Fruit fly (Drosophila melanogaster) whole organism, prepupa: ENCODE data around the gene Cse1.
A peak's percentile ranks its signal among the peaks of the same experiment; 100 is the strongest.

Source experiments
- Blimp-1 ChIP-seq: fragments of 200-800 bp; sonication (Bioruptor generic); optimal IDR thresholded peaks from 3 replicates; lab custom pipeline; 2017; ENCODE audit warnings: missing biosample characterization, missing genetic modification characterization, mild to moderate bottlenecking, moderate library complexity, missing genetic modification reagents
- CG10631 ChIP-seq: fragments of 200-800 bp; sonication (Bioruptor generic); optimal IDR thresholded peaks from 2 replicates; lab custom pipeline; 2016; ENCODE audit warnings: missing biosample characterization, missing genetic modification characterization
- CG10669 ChIP-seq: fragments of 200-800 bp; sonication (Bioruptor generic); optimal IDR thresholded peaks from 3 replicates; lab custom pipeline; 2018; ENCODE audit warnings: missing biosample characterization, mild to moderate bottlenecking, missing genetic modification characterization, moderate library complexity
- CG11294 ChIP-seq: fragments of 200-800 bp; sonication (Bioruptor generic); IDR thresholded peaks from 2 replicates; pipeline ENCODE4 v1.3.6; 2022; ENCODE audit warnings: missing biosample characterization, missing genetic modification characterization
- CG11762 ChIP-seq: fragments of 200-800 bp; sonication (Bioruptor generic); optimal IDR thresholded peaks from 3 replicates; lab custom pipeline; 2016; ENCODE audit warnings: missing biosample characterization, missing genetic modification characterization; ENCODE audit not compliant: insufficient read depth
- CG11902 ChIP-seq: fragments of 200-800 bp; sonication (Bioruptor generic); optimal IDR thresholded peaks from 3 replicates; lab custom pipeline; 2016; ENCODE audit warnings: missing biosample characterization, missing genetic modification characterization
- CG15336 ChIP-seq: fragments of 200-800 bp; sonication (Bioruptor generic); IDR thresholded peaks from 2 replicates; pipeline ENCODE4 v1.3.6; 2022; ENCODE audit warnings: missing biosample characterization, missing genetic modification characterization
- CG1621 ChIP-seq: fragments of 200-800 bp; sonication (Bioruptor generic); optimal IDR thresholded peaks from 3 replicates; lab custom pipeline; 2018; ENCODE audit warnings: missing biosample characterization, mild to moderate bottlenecking, missing genetic modification characterization
- CG16779 ChIP-seq: fragments of 200-800 bp; sonication (Bioruptor generic); optimal IDR thresholded peaks from 3 replicates; lab custom pipeline; 2017; ENCODE audit warnings: missing biosample characterization, mild to moderate bottlenecking, missing genetic modification characterization
- CG32006 ChIP-seq: fragments of 200-800 bp; sonication (Bioruptor generic); optimal IDR thresholded peaks from 3 replicates; lab custom pipeline; 2017; ENCODE audit warnings: missing biosample characterization, mild to moderate bottlenecking, missing genetic modification characterization
- CG34406 ChIP-seq: fragments of 200-800 bp; sonication (Bioruptor generic); optimal IDR thresholded peaks from 3 replicates; lab custom pipeline; 2016; ENCODE audit warnings: missing biosample characterization, missing genetic modification characterization
- CG3919 ChIP-seq: fragments of 200-800 bp; sonication (Bioruptor generic); optimal IDR thresholded peaks from 3 replicates; lab custom pipeline; 2016; ENCODE audit warnings: missing biosample characterization, missing genetic modification characterization
- CG4318 ChIP-seq: fragments of 200-800 bp; sonication (Bioruptor generic); optimal IDR thresholded peaks from 3 replicates; lab custom pipeline; 2017; ENCODE audit warnings: missing biosample characterization, mild to moderate bottlenecking, missing genetic modification characterization
- CG6163 ChIP-seq: fragments of 200-800 bp; sonication (Bioruptor generic); IDR thresholded peaks from 3 replicates; pipeline ENCODE4 v1.3.6; 2022; ENCODE audit warnings: missing biosample characterization, missing genetic modification characterization
- CG6276 ChIP-seq: fragments of 200-800 bp; sonication (Bioruptor generic); optimal IDR thresholded peaks from 2 replicates; lab custom pipeline; 2017; ENCODE audit warnings: missing biosample characterization, mild to moderate bottlenecking, missing genetic modification characterization
- CG6792 ChIP-seq: fragments of 200-800 bp; sonication (Bioruptor generic); optimal IDR thresholded peaks from 3 replicates; lab custom pipeline; 2016; ENCODE audit warnings: missing biosample characterization, missing genetic modification characterization
- CG6808 ChIP-seq: fragments of 200-800 bp; sonication (Bioruptor generic); optimal IDR thresholded peaks from 3 replicates; lab custom pipeline; 2017; ENCODE audit warnings: missing biosample characterization, missing genetic modification characterization, mild to moderate bottlenecking, moderate library complexity, missing genetic modification reagents
- CG6854 ChIP-seq: fragments of 200-800 bp; sonication (Bioruptor generic); optimal IDR thresholded peaks from 2 replicates; lab custom pipeline; 2017; ENCODE audit warnings: missing biosample characterization, mild to moderate bottlenecking, missing genetic modification characterization
- CG7368 ChIP-seq: fragments of 200-800 bp; sonication (Bioruptor generic); optimal IDR thresholded peaks from 3 replicates; lab custom pipeline; 2016; ENCODE audit warnings: missing biosample characterization, missing genetic modification characterization
- CG8119 ChIP-seq: fragments of 200-800 bp; sonication (Bioruptor generic); IDR thresholded peaks from 3 replicates; pipeline ENCODE4 v1.3.6; 2022; ENCODE audit warnings: missing biosample characterization, missing genetic modification characterization
- CG8319 ChIP-seq: fragments of 200-800 bp; sonication (Bioruptor generic); optimal IDR thresholded peaks from 3 replicates; lab custom pipeline; 2016; ENCODE audit warnings: missing biosample characterization, missing genetic modification characterization
- CG9139 ChIP-seq: fragments of 200-800 bp; sonication (Bioruptor generic); optimal IDR thresholded peaks from 3 replicates; lab custom pipeline; 2017; ENCODE audit warnings: missing biosample characterization, mild to moderate bottlenecking, missing genetic modification characterization
- Eip75B ChIP-seq: fragments of 200-800 bp; sonication (Bioruptor generic); optimal IDR thresholded peaks from 3 replicates; lab custom pipeline; 2016; ENCODE audit warnings: missing biosample characterization, missing genetic modification characterization
- Eip78C ChIP-seq: fragments of 200-800 bp; sonication (Bioruptor generic); peaks from one replicate; lab custom pipeline; 2016; ENCODE audit warnings: missing biosample characterization, missing genetic modification characterization
- Ets21C ChIP-seq: fragments of 200-800 bp; sonication (Bioruptor generic); optimal IDR thresholded peaks from 3 replicates; lab custom pipeline; 2016; ENCODE audit warnings: missing biosample characterization, missing genetic modification characterization
- Gug ChIP-seq: fragments of 200-800 bp; sonication (Bioruptor generic); IDR thresholded peaks from 2 replicates; pipeline ENCODE4 v1.3.6; 2022; ENCODE audit warnings: missing biosample characterization, missing genetic modification characterization
- Hr38 ChIP-seq: sonication (Bioruptor generic); optimal IDR thresholded peaks from 2 replicates; lab custom pipeline; 2016; ENCODE audit warnings: missing biosample characterization, missing genetic modification characterization
- Hr4 ChIP-seq: fragments of 200-800 bp; sonication (Bioruptor generic); optimal IDR thresholded peaks from 3 replicates; lab custom pipeline; 2016; ENCODE audit warnings: missing biosample characterization, missing genetic modification characterization
- Lpt ChIP-seq: fragments of 200-800 bp; sonication (Bioruptor generic); optimal IDR thresholded peaks from 3 replicates; lab custom pipeline; 2016; ENCODE audit warnings: missing biosample characterization, missing genetic modification characterization
- Met ChIP-seq: fragments of 200-800 bp; sonication (Bioruptor generic); optimal IDR thresholded peaks from 3 replicates; lab custom pipeline; 2016; ENCODE audit warnings: missing biosample characterization, missing genetic modification characterization
- OdsH ChIP-seq: fragments of 200-800 bp; sonication (Bioruptor generic); optimal IDR thresholded peaks from 3 replicates; lab custom pipeline; 2016; ENCODE audit warnings: missing biosample characterization, missing genetic modification characterization
- Smox ChIP-seq: fragments of 200-800 bp; sonication (Bioruptor generic); optimal IDR thresholded peaks from 3 replicates; lab custom pipeline; 2016; ENCODE audit warnings: missing biosample characterization, missing genetic modification characterization
- Sox102F ChIP-seq: fragments of 200-800 bp; sonication (Bioruptor generic); optimal IDR thresholded peaks from 2 replicates; lab custom pipeline; 2016; ENCODE audit warnings: missing biosample characterization, mild to moderate bottlenecking, missing genetic modification characterization
- Sox14 ChIP-seq: fragments of 200-800 bp; sonication (Bioruptor generic); optimal IDR thresholded peaks from 3 replicates; lab custom pipeline; 2016; ENCODE audit warnings: missing biosample characterization, missing genetic modification characterization
- Sox15 ChIP-seq: fragments of 200-800 bp; sonication (Bioruptor generic); optimal IDR thresholded peaks from 3 replicates; lab custom pipeline; 2016; ENCODE audit warnings: missing biosample characterization, missing genetic modification characterization
- acj6 ChIP-seq: fragments of 200-800 bp; sonication (Bioruptor generic); optimal IDR thresholded peaks from 3 replicates; lab custom pipeline; 2016; ENCODE audit warnings: missing biosample characterization, missing genetic modification characterization
- cyc ChIP-seq: fragments of 200-800 bp; sonication (Bioruptor generic); optimal IDR thresholded peaks from 3 replicates; lab custom pipeline; 2016; ENCODE audit warnings: missing biosample characterization, missing genetic modification characterization
- dsx ChIP-seq: fragments of 200-800 bp; optimal IDR thresholded peaks from 3 replicates; lab custom pipeline; 2019; ENCODE audit warnings: missing biosample characterization, mild to moderate bottlenecking, missing genetic modification characterization, moderate library complexity; ENCODE audit not compliant: poor library complexity, severe bottlenecking
- eg ChIP-seq: fragments of 200-800 bp; sonication (Bioruptor generic); IDR thresholded peaks from 3 replicates; pipeline ENCODE4 v1.3.6; 2022; ENCODE audit warnings: missing biosample characterization, missing genetic modification characterization
- fd59A ChIP-seq: fragments of 200-800 bp; sonication (Bioruptor generic); optimal IDR thresholded peaks from 2 replicates; lab custom pipeline; 2017; ENCODE audit warnings: missing biosample characterization, mild to moderate bottlenecking, missing genetic modification characterization, missing genetic modification reagents
- fkh ChIP-seq: fragments of 200-800 bp; sonication (Bioruptor generic); optimal IDR thresholded peaks from 3 replicates; lab custom pipeline; 2017; ENCODE audit warnings: missing biosample characterization, mild to moderate bottlenecking, missing genetic modification characterization, moderate library complexity
- lz ChIP-seq: fragments of 200-800 bp; sonication (Bioruptor generic); optimal IDR thresholded peaks from 3 replicates; lab custom pipeline; 2016; ENCODE audit warnings: missing biosample characterization, missing genetic modification characterization
- net ChIP-seq: fragments of 200-800 bp; sonication (Bioruptor generic); optimal IDR thresholded peaks from 3 replicates; lab custom pipeline; 2016; ENCODE audit warnings: missing biosample characterization, missing genetic modification characterization
- salr ChIP-seq, 2 experiments: fragments of 200-800 bp; sonication (Bioruptor generic); optimal IDR thresholded peaks; 3 replicates each; lab custom pipeline; 2016 to 2018; ENCODE audit warnings: missing biosample characterization in 2 of 2, missing genetic modification characterization in 2 of 2, mild to moderate bottlenecking in 1 of 2
- spab ChIP-seq: fragments of 200-800 bp; sonication (Bioruptor generic); optimal IDR thresholded peaks from 2 replicates; lab custom pipeline; 2017; ENCODE audit warnings: missing biosample characterization, mild to moderate bottlenecking, missing genetic modification characterization, missing genetic modification reagents
- topi ChIP-seq: fragments of 200-800 bp; sonication (Bioruptor generic); optimal IDR thresholded peaks from 3 replicates; lab custom pipeline; 2016; ENCODE audit warnings: missing biosample characterization, missing genetic modification characterization
- vri ChIP-seq: fragments of 200-800 bp; sonication (Bioruptor generic); optimal IDR thresholded peaks from 3 replicates; lab custom pipeline; 2016; ENCODE audit warnings: missing biosample characterization, mild to moderate bottlenecking, missing genetic modification characterization

Gene Cse1

dm6 chr2L:16843336-16843735, 18.3 kb upstream of the Cse1 start (continued):
- TF ChIP-seq fkh (GFP tag; lab: Kevin White, UChicago), result no peak
- TF ChIP-seq Gug, result peak; percentile 22; the same call in 1 of the 2 replicates
- peak; percentile 54 for TF ChIP-seq Smox
- peak; percentile 47 for TF ChIP-seq lz (GFP tag; lab: Kevin White, UChicago)
- TF ChIP-seq CG11762 (GFP tag; lab: Kevin White, UChicago), result no peak
- TF ChIP-seq CG7368 (GFP tag; lab: Kevin White, UChicago), result peak; percentile 4
- peak; percentile 21 for TF ChIP-seq acj6
- TF ChIP-seq Sox15, result peak; percentile 10
- peak; percentile 21 for TF ChIP-seq CG32006 (GFP tag; lab: Kevin White, UChicago)
- no peak for TF ChIP-seq CG6808 (GFP tag; lab: Kevin White, UChicago)
- peak; percentile 24 for TF ChIP-seq Hr4 (GFP tag; lab: Kevin White, UChicago)
- TF ChIP-seq Eip78C (GFP tag; lab: Kevin White, UChicago), result peak; percentile 62
- TF ChIP-seq vri (GFP tag; lab: Kevin White, UChicago), result no peak
- TF ChIP-seq cyc (GFP tag; lab: Kevin White, UChicago), result peak; percentile 69
- TF ChIP-seq CG6854 (GFP tag; lab: Kevin White, UChicago), result no peak
- no peak for TF ChIP-seq CG4318 (GFP tag; lab: Kevin White, UChicago)
- peak; percentile 16 for TF ChIP-seq Ets21C (GFP tag; lab: Kevin White, UChicago)
- TF ChIP-seq CG34406 (GFP tag; lab: Kevin White, UChicago), result peak; percentile 35
- TF ChIP-seq CG10631, result no peak
- TF ChIP-seq eg (GFP tag; lab: Robert Waterston, UW), result peak; percentile 48; the same call in 1 of the 3 replicates
- TF ChIP-seq Sox102F (GFP tag; lab: Kevin White, UChicago), result peak; percentile 61
- peak; percentile 65 for TF ChIP-seq topi (GFP tag; lab: Kevin White, UChicago)
- TF ChIP-seq Hr38, result no peak
- no peak for TF ChIP-seq CG11294 (GFP tag; lab: Robert Waterston, UW)
- TF ChIP-seq CG8319 (GFP tag; lab: Kevin White, UChicago), result no peak
- TF ChIP-seq net (GFP tag; lab: Kevin White, UChicago), result peak; percentile 41
- TF ChIP-seq fd59A (GFP tag; lab: Kevin White, UChicago), result no peak
- TF ChIP-seq Lpt, result no peak
- peak; percentile 42 for TF ChIP-seq OdsH
- TF ChIP-seq CG3919 (GFP tag; lab: Kevin White, UChicago), result peak; percentile 50
- TF ChIP-seq salr (GFP tag; optimal IDR thresholded peaks at IDR 0.05; lab: Kevin White, UChicago), result no peak
- TF ChIP-seq CG6163, result no peak; the same call in 2 of the 3 replicates
- TF ChIP-seq CG16779, result no peak

DNA sequence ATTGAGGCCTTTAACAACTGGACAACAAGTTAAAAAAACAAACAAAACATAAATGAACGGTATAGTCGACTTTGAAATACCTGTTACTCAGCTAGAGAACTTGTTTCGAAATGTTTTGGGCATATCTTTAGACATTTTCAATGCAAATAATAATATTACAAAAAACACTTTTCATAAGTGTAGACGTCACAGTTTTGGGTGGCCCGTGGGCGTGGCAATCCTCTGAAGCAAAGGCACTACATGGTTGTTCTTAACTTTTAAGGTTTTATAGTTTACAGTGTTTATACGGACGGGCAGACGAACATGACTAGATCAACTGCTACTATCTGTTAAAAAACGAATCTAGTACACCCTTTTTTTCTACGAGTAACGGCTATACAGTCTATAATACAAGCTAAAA, 17.5 kb upstream of the Cse1 start:
- TF ChIP-seq CG32006 (GFP tag; lab: Kevin White, UChicago) (peak; percentile 66), CG34406 (GFP tag; lab: Kevin White, UChicago) (peak; percentile 42), Lpt (no peak), Eip78C (GFP tag; lab: Kevin White, UChicago) (peak; percentile 90), CG1621 (tag; lab: Kevin White, UChicago) (no peak), Eip75B (GFP tag; lab: Kevin White, UChicago) (peak; percentile 44), Smox (peak; percentile 41), CG6163 (no peak), CG6854 (GFP tag; lab: Kevin White, UChicago) (no peak), CG16779 (no peak), Hr4 (GFP tag; lab: Kevin White, UChicago) (peak; percentile 57), CG6792 (peak; percentile 21), acj6 (peak; percentile 44), topi (GFP tag; lab: Kevin White, UChicago) (peak; percentile 47), CG10631 (peak; percentile 49), CG8119 (GFP tag; lab: Robert Waterston, UW) (peak; percentile 35; the same call in 2 of the 3 replicates), fkh (GFP tag; lab: Kevin White, UChicago) (no peak), CG8319 (GFP tag; lab: Kevin White, UChicago) (no peak), Sox14 (peak; percentile 33), dsx (GFP tag; lab: Kevin White, UChicago) (no peak), cyc (GFP tag; lab: Kevin White, UChicago) (peak; percentile 11), spab (GFP tag; lab: Kevin White, UChicago) (peak; percentile 10), CG6808 (GFP tag; lab: Kevin White, UChicago) (peak; percentile 19), Sox102F (GFP tag; lab: Kevin White, UChicago) (peak; percentile 60), CG6276 (no peak), Met (GFP tag; lab: Kevin White, UChicago) (peak; percentile 59), net (GFP tag; lab: Kevin White, UChicago) (peak; percentile 29), CG11294 (GFP tag; lab: Robert Waterston, UW) (no peak), Blimp-1 (no peak), CG10669 (GFP tag; lab: Kevin White, UChicago) (no peak), CG9139 (GFP tag; lab: Kevin White, UChicago) (no peak), CG15336 (GFP tag; lab: Robert Waterston, UW) (no peak), Gug (no peak), CG11902 (GFP tag; lab: Kevin White, UChicago) (peak; percentile 17), eg (GFP tag; lab: Robert Waterston, UW) (no peak)
